Worm (Caenorhabditis elegans) whole organism, late embryonic: ENCODE data around the gene clec-161.

Experiments
- C08G9.2 ChIP-seq: sonication (generic microtip); optimal IDR thresholded peaks from 2 replicates; lab custom pipeline; 2016; ENCODE audit warnings: mild to moderate bottlenecking, missing genetic modification characterization, moderate library complexity, missing compliant biosample characterization
- K09A11.1 ChIP-seq: sonication (generic microtip); optimal IDR thresholded peaks from 2 replicates; lab custom pipeline; 2017; ENCODE audit warnings: antibody characterized with exemption, mild to moderate bottlenecking, missing genetic modification characterization, missing compliant biosample characterization; ENCODE audit not compliant: insufficient read depth
- T23F11.4 ChIP-seq: fragments of 200-800 bp; sonication (Bioruptor generic); optimal IDR thresholded peaks from 2 replicates; lab custom pipeline; 2018; ENCODE audit warnings: mild to moderate bottlenecking, missing genetic modification characterization, missing compliant biosample characterization
- elt-4 ChIP-seq: sonication (generic microtip); optimal IDR thresholded peaks from 2 replicates; lab custom pipeline; 2016; ENCODE audit warnings: missing genetic modification characterization, missing compliant biosample characterization
- ets-4 ChIP-seq: sonication (generic microtip); optimal IDR thresholded peaks from 2 replicates; lab custom pipeline; 2016; ENCODE audit warnings: missing genetic modification characterization, missing compliant biosample characterization
- fkh-6 ChIP-seq: sonication (generic microtip); optimal IDR thresholded peaks from 2 replicates; lab custom pipeline; 2016; ENCODE audit warnings: missing genetic modification characterization, missing compliant biosample characterization
- madf-2 ChIP-seq: sonication (generic microtip); optimal IDR thresholded peaks from 2 replicates; lab custom pipeline; 2017; ENCODE audit warnings: missing genetic modification characterization, missing compliant biosample characterization
- nhr-11 ChIP-seq: fragments of 150-350 bp; optimal IDR thresholded peaks from 2 replicates; lab custom pipeline; 2014; ENCODE audit warnings: missing biosample characterization, missing genetic modification characterization
- pros-1 ChIP-seq: fragments of 150-350 bp; optimal IDR thresholded peaks from 2 replicates; lab custom pipeline; 2014; ENCODE audit warnings: missing biosample characterization, missing genetic modification reagents, missing genetic modification characterization
- ref-2 ChIP-seq: sonication (generic microtip); optimal IDR thresholded peaks from 2 replicates; lab custom pipeline; 2016; ENCODE audit warnings: missing genetic modification characterization, missing compliant biosample characterization
- sdc-2 ChIP-seq: sonication (generic microtip); optimal IDR thresholded peaks from 2 replicates; lab custom pipeline; 2016; ENCODE audit warnings: missing genotype, missing genetic modification characterization, missing compliant biosample characterization
- sox-2 ChIP-seq: fragments of 200-800 bp; sonication (Bioruptor generic); IDR thresholded peaks from 2 replicates; pipeline ENCODE4 v1.3.6; 2022; ENCODE audit warnings: missing genetic modification reagents, missing genetic modification characterization, missing compliant biosample characterization
- ttx-3 ChIP-seq: sonication (generic microtip); optimal IDR thresholded peaks from 2 replicates; lab custom pipeline; 2016; ENCODE audit warnings: missing genetic modification reagents, missing genetic modification characterization, missing compliant biosample characterization
- unc-3 ChIP-seq, 2 experiments: fragments of 200-800 bp in 1 of 2; sonication (Bioruptor generic) in 1 of 2; sonication (generic microtip) in 1 of 2; conservative IDR thresholded peaks in 1 of 2; optimal IDR thresholded peaks in 1 of 2; 2 replicates each; pipeline versions ENCODE4 v1.3.6 to Lab custom; 2016 to 2022; ENCODE audit warnings: missing compliant biosample characterization in 2 of 2, missing genetic modification characterization in 2 of 2, missing genetic modification reagents in 1 of 2

Gene clec-161

ce11 chrIII:9559381-9559881, 49.1 kb downstream of the clec-161 start, which contains the start of gene C48B4.7:
TSS of gene C48B4.7 (minus strand) at chrIII:9559431.
- TF ChIP-seq unc-3 (GFP tag; conservative IDR thresholded peaks at IDR 0.05; lab: Robert Waterston, UW), result no peak
- no peak for TF ChIP-seq unc-3 (tag; optimal IDR thresholded peaks at IDR 0.05; lab: Kevin White, UChicago)
- no peak for TF ChIP-seq sdc-2 (tag; lab: Kevin White, UChicago)
- no peak for TF ChIP-seq ref-2
- no peak for TF ChIP-seq C08G9.2 (tag; lab: Kevin White, UChicago)
- TF ChIP-seq fkh-6 (tag; lab: Kevin White, UChicago), result no peak

ce11 chrIII:9558463-9558862, 50.1 kb downstream of the clec-161 start, which contains the start of gene C48B4.6:
TSS of gene C48B4.6 (minus strand) at chrIII:9558563.
- TF ChIP-seq sox-2 (GFP tag; lab: Robert Waterston, UW) (no peak), madf-2 (tag; lab: Kevin White, UChicago) (no peak), K09A11.1 (tag; lab: Kevin White, UChicago) (no peak)

ce11 chrIII:9556300-9556699, 52.2 kb downstream of the clec-161 start, which contains the start of gene ZK1098.11:
TSS of gene ZK1098.11 (plus strand) at chrIII:9556600.
- TF ChIP-seq nhr-11 (tag; lab: Kevin White, UChicago) (no peak), ttx-3 (tag; lab: Kevin White, UChicago) (no peak), ets-4 (tag; lab: Kevin White, UChicago) (no peak), T23F11.4 (GFP tag; lab: Kevin White, UChicago) (no peak), pros-1 (no peak), elt-4 (tag; lab: Kevin White, UChicago) (no peak)
